Fruit fly (Drosophila melanogaster) whole organism, wandering third instar larva: ENCODE measurements around the gene Jon25Bii.

Experiments
- Abd-B ChIP-seq: fragments of >200 bp; optimal IDR thresholded peaks from 2 replicates; lab custom pipeline; 2017; ENCODE audit warnings: missing biosample characterization, missing genetic modification characterization
- CrebA ChIP-seq: fragments of 200-800 bp; sonication (Bioruptor generic); optimal IDR thresholded peaks from 2 replicates; lab custom pipeline; 2016; ENCODE audit warnings: missing biosample characterization, mild to moderate bottlenecking, missing genetic modification characterization, borderline replicate concordance
- Hr78 ChIP-seq: fragments of >200 bp; optimal IDR thresholded peaks from 2 replicates; lab custom pipeline; 2017; ENCODE audit warnings: missing biosample characterization, missing genetic modification characterization
- Myc ChIP-seq: fragments of >200 bp; optimal IDR thresholded peaks from 2 replicates; lab custom pipeline; 2017
- N ChIP-seq: fragments of >200 bp; optimal IDR thresholded peaks from 2 replicates; lab custom pipeline; 2018; ENCODE audit warnings: missing biosample characterization, missing external identifiers, missing genetic modification characterization
- OdsH ChIP-seq: fragments of 200-800 bp; sonication (Bioruptor generic); optimal IDR thresholded peaks from 2 replicates; lab custom pipeline; 2016; ENCODE audit warnings: missing biosample characterization, mild to moderate bottlenecking, missing genetic modification characterization
- Sp1 ChIP-seq: fragments of 200-800 bp; sonication (Bioruptor generic); optimal IDR thresholded peaks from 3 replicates; lab custom pipeline; 2019; ENCODE audit warnings: missing biosample characterization, mild to moderate bottlenecking, missing genetic modification characterization, moderate library complexity
- dsf ChIP-seq: sonication (Bioruptor generic); optimal IDR thresholded peaks from 2 replicates; lab custom pipeline; 2016; ENCODE audit warnings: missing biosample characterization, missing genetic modification characterization, borderline replicate concordance
- lola ChIP-seq: fragments of >200 bp; optimal IDR thresholded peaks from 2 replicates; lab custom pipeline; 2017; ENCODE audit warnings: missing biosample characterization, missing genetic modification characterization
- pan ChIP-seq: fragments of >200 bp; optimal IDR thresholded peaks from 2 replicates; lab custom pipeline; 2017
- rgr ChIP-seq: fragments of 200-800 bp; sonication (Bioruptor generic); optimal IDR thresholded peaks from 3 replicates; lab custom pipeline; 2016; ENCODE audit warnings: missing biosample characterization, mild to moderate bottlenecking, missing genetic modification characterization
- tai ChIP-seq: sonication (Bioruptor generic); optimal IDR thresholded peaks from 2 replicates; lab custom pipeline; 2016; ENCODE audit warnings: missing biosample characterization, missing genetic modification characterization
- usp ChIP-seq: fragments of >200 bp; optimal IDR thresholded peaks from 2 replicates; lab custom pipeline; 2017; ENCODE audit warnings: missing biosample characterization, missing genetic modification characterization

DNA sequence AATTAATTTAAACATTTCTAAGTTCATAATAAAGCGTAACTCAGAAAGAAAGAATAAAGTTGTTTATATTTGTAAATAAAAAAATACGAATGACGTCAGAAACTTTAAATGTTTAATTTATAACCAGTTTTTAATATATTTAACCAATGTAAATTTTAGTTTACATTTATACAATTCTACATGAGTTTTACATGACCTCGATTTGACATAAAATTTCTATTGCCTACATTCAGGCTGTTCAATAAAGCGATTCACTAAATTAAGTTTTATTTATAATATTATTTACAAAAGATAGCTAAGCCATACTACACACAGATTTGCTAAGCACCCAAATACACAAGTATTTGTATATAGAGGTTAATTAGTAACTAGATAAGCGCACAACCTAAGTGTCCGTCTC is 49.1 kb downstream of the Jon25Bii start:
- no peak for TF ChIP-seq N (GFP tag; lab: Kevin White, UChicago)
- no peak for TF ChIP-seq Sp1 (GFP tag; lab: Kevin White, UChicago)
- TF ChIP-seq usp (GFP tag; lab: Kevin White, UChicago): no peak
- TF ChIP-seq dsf (GFP tag; lab: Kevin White, UChicago): no peak
- TF ChIP-seq rgr (GFP tag; lab: Kevin White, UChicago): no peak
- TF ChIP-seq Abd-B (GFP tag; lab: Kevin White, UChicago): no peak
- no peak for TF ChIP-seq Myc (lab: Kevin White, UChicago)
- TF ChIP-seq CrebA (GFP tag; lab: Kevin White, UChicago): no peak
- TF ChIP-seq pan: no peak
- no peak for TF ChIP-seq Hr78 (GFP tag; lab: Kevin White, UChicago)
- TF ChIP-seq OdsH (GFP tag; lab: Kevin White, UChicago): no peak
- no peak for TF ChIP-seq lola (GFP tag; lab: Kevin White, UChicago)
- TF ChIP-seq tai: no peak
